Worm (Caenorhabditis elegans): ENCODE data around the gene ubc-13.
A peak's percentile ranks its signal among the peaks of the same experiment; 100 is the strongest.

The ubc-13 gene

ce11 chrIV:2914545-2914944 is 10.9 kb downstream of the ubc-13 start (continued):
- no peak for TF ChIP-seq ccch-3 (GFP tag; optimal IDR thresholded peaks at IDR 0.05)
- peak; percentile 39 for TF ChIP-seq dox-1 (GFP tag; IDR thresholded peaks at IDR 0.05)
- TF ChIP-seq lsy-27 (tag; optimal IDR thresholded peaks at IDR 0.05; ENCODE audit: borderline replicate concordance, insufficient read depth): no peak
- no peak for TF ChIP-seq athp-1 (tag; optimal IDR thresholded peaks at IDR 0.05)

- TF ChIP-seq mcd-1 (GFP tag; IDR thresholded peaks at IDR 0.05): peak; percentile 89
- TF ChIP-seq lin-54 (GFP tag; optimal IDR thresholded peaks at IDR 0.05): peak; percentile 46
Measured at ce11 chrIV:2901973-2902372, 23.5 kb downstream of the ubc-13 start.

ce11 chrIV:2901463-2901862 is 24.0 kb downstream of the ubc-13 start:
- TF ChIP-seq Y95B8A.8 (GFP tag; IDR thresholded peaks at IDR 0.05): 0 out of 2 replicates have a peak, but pooled peaks have one; percentile 14
- TF ChIP-seq D2030.7 (GFP tag; IDR thresholded peaks at IDR 0.05): peak; percentile 52; the same call in 1 of the 2 replicates
- TF ChIP-seq Y79H2A.3 (GFP tag; conservative IDR thresholded peaks at IDR 0.05): peak; percentile 66; the same call in 1 of the 2 replicates

ce11 chrIV:2897644-2898160 is 27.8 kb downstream of the ubc-13 start, which contains the start of gene Y54G2A.36:
Gene Y54G2A.36 (plus strand): TSS chrIV:2897694.
- TF ChIP-seq cebp-2 (GFP tag; IDR thresholded peaks at IDR 0.05) (no peak), ceh-100 (GFP tag; IDR thresholded peaks at IDR 0.05) (no peak), mes-4 (tag; optimal IDR thresholded peaks at IDR 0.05) (no peak), F57A8.1 (GFP tag; optimal IDR thresholded peaks at IDR 0.05) (no peak), nhr-120 (GFP tag; IDR thresholded peaks at IDR 0.05) (no peak), hsf-1 (GFP tag; IDR thresholded peaks at IDR 0.05) (peak; percentile 58; the same call in 1 of the 2 replicates), tbp1 (GFP tag; optimal IDR thresholded peaks at IDR 0.05) (no peak), lsy-27 (tag; optimal IDR thresholded peaks at IDR 0.05; ENCODE audit: borderline replicate concordance, insufficient read depth) (no peak), hmg-1.2 (GFP tag; IDR thresholded peaks at IDR 0.05) (no peak), Y79H2A.3 (GFP tag; conservative IDR thresholded peaks at IDR 0.05) (peak; percentile 95), F39B2.1 (GFP tag; IDR thresholded peaks at IDR 0.05) (no peak), F49E8.2 (tag; optimal IDR thresholded peaks at IDR 0.05; ENCODE audit: insufficient read depth) (peak; percentile 35), egl-18 (GFP tag; IDR thresholded peaks at IDR 0.05) (no peak), bed-1 (GFP tag; IDR thresholded peaks at IDR 0.05) (no peak), lin-54 (GFP tag; optimal IDR thresholded peaks at IDR 0.05) (no peak), nhr-80 (tag; optimal IDR thresholded peaks at IDR 0.05) (no peak), lir-1 (GFP tag; conservative IDR thresholded peaks at IDR 0.05) (no peak), ekl-4 (GFP tag; IDR thresholded peaks at IDR 0.05) (peak; percentile 41; the same call in 1 of the 2 replicates), hrde-1 (tag; optimal IDR thresholded peaks at IDR 0.05; ENCODE audit: borderline replicate concordance) (no peak), him-1 (tag; optimal IDR thresholded peaks at IDR 0.05) (no peak), B0336.3 (GFP tag; IDR thresholded peaks at IDR 0.05) (no peak), let-526 (GFP tag; IDR thresholded peaks at IDR 0.05) (no peak), K11D2.4 (GFP tag; IDR thresholded peaks at IDR 0.05) (no peak), madf-6 (GFP tag; IDR thresholded peaks at IDR 0.05) (peak; percentile 36; the same call in 1 of the 2 replicates), mel-28 (tag; optimal IDR thresholded peaks at IDR 0.05; ENCODE audit: borderline replicate concordance) (no peak), ztf-6 (GFP tag; IDR thresholded peaks at IDR 0.05) (no peak), F10E7.11 (tag; optimal IDR thresholded peaks at IDR 0.05) (no peak), attf-6 (GFP tag; IDR thresholded peaks at IDR 0.05) (no peak), F52B5.7 (tag; optimal IDR thresholded peaks at IDR 0.05) (no peak), rec-8 (tag; optimal IDR thresholded peaks at IDR 0.05) (no peak), Y53G8AR.9 (GFP tag; conservative IDR thresholded peaks at IDR 0.05) (peak; percentile 18; the same call in 1 of the 2 replicates), snpc-4 (GFP tag; optimal IDR thresholded peaks at IDR 0.05) (no peak), snpc-4 (tag; optimal IDR thresholded peaks at IDR 0.05) (no peak), let-607 (tag; optimal IDR thresholded peaks at IDR 0.05) (no peak), ama-1 (optimal IDR thresholded peaks at IDR 0.05) (no peak), ama-1 (GFP tag; optimal IDR thresholded peaks at IDR 0.05) (no peak), nhr-179 (tag; optimal IDR thresholded peaks at IDR 0.05) (no peak)
